Worm (Caenorhabditis elegans) whole organism, L1 larva: ENCODE results near the gene K01G5.8.

ENCODE experiments used
- nhr-11 ChIP-seq: fragments of 150-350 bp; optimal IDR thresholded peaks from 2 replicates; lab custom pipeline; 2014; ENCODE audit warnings: missing biosample characterization, missing genetic modification characterization
- nhr-77 ChIP-seq: fragments of 150-350 bp; optimal IDR thresholded peaks from 2 replicates; lab custom pipeline; 2014; ENCODE audit warnings: missing biosample characterization, missing genetic modification characterization
- snpc-4 ChIP-seq: fragments of 150-350 bp; optimal IDR thresholded peaks from 2 replicates; lab custom pipeline; 2014; ENCODE audit warnings: missing biosample characterization, missing genetic modification characterization

ce11 chrIII:10769693-10770092 is 29.1 kb upstream of the K01G5.8 start:
- no peak for TF ChIP-seq snpc-4 (tag; lab: Kevin White, UChicago)
- no peak for TF ChIP-seq nhr-11 (tag; lab: Kevin White, UChicago)
- TF ChIP-seq nhr-77 (tag; lab: Kevin White, UChicago) = no peak
